Fruit fly (Drosophila melanogaster): ENCODE data around the gene CG7326.

CG7326 gene

dm6 chrX:18837046-18837445 lies 26.5 kb downstream of the CG7326 start (continued):
- no peak for TF ChIP-seq CG12155 (GFP tag; optimal IDR thresholded peaks at IDR 0.05)
- no peak for TF ChIP-seq corto (GFP tag; optimal IDR thresholded peaks at IDR 0.05)
- TF ChIP-seq pum (GFP tag; optimal IDR thresholded peaks at IDR 0.05): peak; percentile 33
- TF ChIP-seq CG11504 (tag; optimal IDR thresholded peaks at IDR 0.05): peak; percentile 59
- no peak for TF ChIP-seq CG14860 (GFP tag; IDR thresholded peaks at IDR 0.05; ENCODE audit: partially characterized antibody)
- TF ChIP-seq CG6813 (GFP tag; optimal IDR thresholded peaks at IDR 0.05): no peak
- TF ChIP-seq Dad (GFP tag; optimal IDR thresholded peaks at IDR 0.05): no peak
- TF ChIP-seq unc-4 (GFP tag; IDR thresholded peaks at IDR 0.05; ENCODE audit: partially characterized antibody): no peak
- TF ChIP-seq her (GFP tag; optimal IDR thresholded peaks at IDR 0.05): no peak
- TF ChIP-seq grau (tag; optimal IDR thresholded peaks at IDR 0.05): peak; percentile 57
- no peak for TF ChIP-seq Adf1 (GFP tag; IDR thresholded peaks at IDR 0.05)
- no peak for TF ChIP-seq CG13775 (GFP tag; optimal IDR thresholded peaks at IDR 0.05)
- 0 out of 2 replicates have a peak, but pooled peaks have one; percentile 38 for TF ChIP-seq ssp (GFP tag; IDR thresholded peaks at IDR 0.05)
- TF ChIP-seq Taf1 (GFP tag; IDR thresholded peaks at IDR 0.05): no peak
- no peak for TF ChIP-seq CG10565 (GFP tag; optimal IDR thresholded peaks at IDR 0.05)
- peak; percentile 79 for TF ChIP-seq so (GFP tag; IDR thresholded peaks at IDR 0.05)
- TF ChIP-seq CG34422 (GFP tag; IDR thresholded peaks at IDR 0.05): peak; percentile 90
- TF ChIP-seq gsb-n (tag; optimal IDR thresholded peaks at IDR 0.05): no peak
- TF ChIP-seq Ada2b (GFP tag; IDR thresholded peaks at IDR 0.05): no peak
- TF ChIP-seq CTCF (GFP tag; optimal IDR thresholded peaks at IDR 0.05): no peak
- no peak for TF ChIP-seq Spps (tag; optimal IDR thresholded peaks at IDR 0.05)
- TF ChIP-seq pita (GFP tag; optimal IDR thresholded peaks at IDR 0.05): no peak
- TF ChIP-seq Doc3 (GFP tag; IDR thresholded peaks at IDR 0.05; ENCODE audit: partially characterized antibody): no peak
- TF ChIP-seq CG2202 (tag; optimal IDR thresholded peaks at IDR 0.05): no peak
- TF ChIP-seq kah (GFP tag; optimal IDR thresholded peaks at IDR 0.05): no peak
- no peak for TF ChIP-seq CG31224 (GFP tag; IDR thresholded peaks at IDR 0.05)
- no peak for TF ChIP-seq prd (optimal IDR thresholded peaks at IDR 0.05)
- peak; percentile 56; the same call in 1 of the 3 replicates for TF ChIP-seq prd (GFP tag; IDR thresholded peaks at IDR 0.05)
- no peak for TF ChIP-seq CG34224 (GFP tag; IDR thresholded peaks at IDR 0.05; ENCODE audit: partially characterized antibody)
- TF ChIP-seq CG9437 (GFP tag; optimal IDR thresholded peaks at IDR 0.05): peak; percentile 49
- no peak for TF ChIP-seq gro (GFP tag; optimal IDR thresholded peaks at IDR 0.05)
- no peak for TF ChIP-seq CG31365 (tag; optimal IDR thresholded peaks at IDR 0.05)
- no peak for TF ChIP-seq CG5245 (GFP tag; optimal IDR thresholded peaks at IDR 0.05)
- TF ChIP-seq pzg (GFP tag; optimal IDR thresholded peaks at IDR 0.05): no peak
- peak; percentile 45; the same call in 1 of the 3 replicates for TF ChIP-seq CG11695 (GFP tag; IDR thresholded peaks at IDR 0.05)
- no peak for TF ChIP-seq dati (GFP tag; IDR thresholded peaks at IDR 0.05)
- no peak for TF ChIP-seq onecut (GFP tag; IDR thresholded peaks at IDR 0.05)
- no peak for TF ChIP-seq CG11456 (GFP tag; IDR thresholded peaks at IDR 0.05)
- no peak for TF ChIP-seq CG4360 (GFP tag; IDR thresholded peaks at IDR 0.05)
- TF ChIP-seq CG10267 (tag; optimal IDR thresholded peaks at IDR 0.05): no peak
- no peak for TF ChIP-seq mirr (GFP tag; optimal IDR thresholded peaks at IDR 0.05)
- TF ChIP-seq CG9797 (GFP tag; optimal IDR thresholded peaks at IDR 0.05): no peak
- TF ChIP-seq CG12391 (tag; optimal IDR thresholded peaks at IDR 0.05): peak; percentile 45
- peak; percentile 42; the same call in 1 of the 3 replicates for TF ChIP-seq ken (GFP tag; IDR thresholded peaks at IDR 0.05)
- peak; percentile 3 for TF ChIP-seq schlank (tag; optimal IDR thresholded peaks at IDR 0.05)
- peak; percentile 19 for TF ChIP-seq CG16815 (GFP tag; optimal IDR thresholded peaks at IDR 0.05)
- no peak for TF ChIP-seq CG17568 (GFP tag; optimal IDR thresholded peaks at IDR 0.05)
- no peak for TF ChIP-seq CG3065 (GFP tag; optimal IDR thresholded peaks at IDR 0.05)
- no peak for TF ChIP-seq Blimp-1 (GFP tag; optimal IDR thresholded peaks at IDR 0.05)
- no peak for TF ChIP-seq bbx (GFP tag; IDR thresholded peaks at IDR 0.05; ENCODE audit: partially characterized antibody)
- peak; percentile 18 for TF ChIP-seq Mes4 (GFP tag; optimal IDR thresholded peaks at IDR 0.05)
- TF ChIP-seq nmo (GFP tag; optimal IDR thresholded peaks at IDR 0.05): peak; percentile 58
